Worm (Caenorhabditis elegans): ENCODE measurements around the gene srh-48.

ce11 chrII:9374807-9375206 lies 5.1 kb upstream of the srh-48 start, which contains the start of gene C06C3.12:
- no peak for TF ChIP-seq mep-1 (tag; optimal IDR thresholded peaks at IDR 0.05)
- no peak for TF ChIP-seq nhr-77 (tag; optimal IDR thresholded peaks at IDR 0.05)
